Fruit fly (Drosophila melanogaster) whole organism, embryonic: ENCODE results near the gene CG33643.
A peak's percentile ranks its signal among the peaks of the same experiment; 100 is the strongest.

Source experiments
- Abd-B ChIP-seq: fragments of 200-800 bp; sonication (Bioruptor generic); optimal IDR thresholded peaks from 2 replicates; lab custom pipeline; 2018; ENCODE audit warnings: missing biosample characterization, mild to moderate bottlenecking, missing genetic modification characterization, moderate library complexity
- Aef1 ChIP-seq: fragments of 200-800 bp; sonication (Bioruptor generic); IDR thresholded peaks from 3 replicates; pipeline ENCODE4 v1.3.6; 2022; ENCODE audit warnings: missing biosample characterization, missing genetic modification characterization
- CG10209 ChIP-seq: fragments of 200-800 bp; sonication (Bioruptor generic); optimal IDR thresholded peaks from 3 replicates; lab custom pipeline; 2017; ENCODE audit warnings: missing biosample characterization, mild to moderate bottlenecking, missing genetic modification characterization, missing genetic modification reagents
- CG10654 ChIP-seq: fragments of 200-800 bp; sonication (Bioruptor generic); optimal IDR thresholded peaks from 2 replicates; lab custom pipeline; 2016; ENCODE audit warnings: missing biosample characterization, missing genetic modification characterization
- CG11695 ChIP-seq: fragments of 200-800 bp; sonication (Bioruptor generic); IDR thresholded peaks from 3 replicates; pipeline ENCODE4 v1.3.6; 2022; ENCODE audit warnings: missing biosample characterization, missing genetic modification characterization
- CG12236 ChIP-seq: fragments of 200-800 bp; sonication (Bioruptor generic); optimal IDR thresholded peaks from 2 replicates; lab custom pipeline; 2016; ENCODE audit warnings: missing biosample characterization, missing genetic modification characterization
- CG12299 ChIP-seq: fragments of 200-800 bp; sonication (Bioruptor generic); optimal IDR thresholded peaks from 2 replicates; lab custom pipeline; 2018; ENCODE audit warnings: missing biosample characterization, mild to moderate bottlenecking, missing genetic modification characterization
- CG13624 ChIP-seq: fragments of 200-800 bp; sonication (Bioruptor generic); optimal IDR thresholded peaks from 2 replicates; lab custom pipeline; 2016; ENCODE audit warnings: missing biosample characterization, missing genetic modification characterization
- CG13894 ChIP-seq: fragments of 200-800 bp; sonication (Bioruptor generic); optimal IDR thresholded peaks from 3 replicates; lab custom pipeline; 2018; ENCODE audit warnings: missing biosample characterization, mild to moderate bottlenecking, missing genetic modification characterization, moderate library complexity
- CG15601 ChIP-seq: fragments of 200-800 bp; sonication (Bioruptor generic); optimal IDR thresholded peaks from 3 replicates; lab custom pipeline; 2019; ENCODE audit warnings: missing biosample characterization, mild to moderate bottlenecking, missing genetic modification characterization, moderate library complexity
- CG31365 ChIP-seq: fragments of 200-800 bp; sonication (Bioruptor generic); optimal IDR thresholded peaks from 2 replicates; lab custom pipeline; 2018; ENCODE audit warnings: missing biosample characterization, mild to moderate bottlenecking, missing genetic modification characterization
- CG4404 ChIP-seq: fragments of 200-800 bp; sonication (Bioruptor generic); IDR thresholded peaks from 2 replicates; pipeline ENCODE4 v1.3.6; 2022; ENCODE audit warnings: missing biosample characterization, missing genetic modification characterization
- CG4617 ChIP-seq: fragments of 200-800 bp; sonication (Bioruptor generic); optimal IDR thresholded peaks from 3 replicates; lab custom pipeline; 2016; ENCODE audit warnings: missing biosample characterization, missing genetic modification characterization, borderline replicate concordance
- CG6175 ChIP-seq: fragments of 200-800 bp; sonication (Bioruptor generic); IDR thresholded peaks from 3 replicates; pipeline ENCODE4 v1.3.6; 2022; ENCODE audit warnings: missing biosample characterization, missing genetic modification characterization
- CG7786 ChIP-seq: fragments of 200-800 bp; sonication (Bioruptor generic); optimal IDR thresholded peaks from 2 replicates; lab custom pipeline; 2016; ENCODE audit warnings: missing biosample characterization, missing genetic modification characterization
- CG9727 ChIP-seq: fragments of 200-800 bp; sonication (Bioruptor generic); optimal IDR thresholded peaks from 3 replicates; lab custom pipeline; 2017; ENCODE audit warnings: missing biosample characterization, mild to moderate bottlenecking, missing genetic modification characterization
- CHES-1-like ChIP-seq: fragments of 200-800 bp; sonication (Bioruptor generic); optimal IDR thresholded peaks from 2 replicates; lab custom pipeline; 2016; ENCODE audit warnings: missing biosample characterization, missing genetic modification characterization
- Chrac-16 ChIP-seq: fragments of 200-800 bp; sonication (Bioruptor generic); optimal IDR thresholded peaks from 3 replicates; lab custom pipeline; 2016; ENCODE audit warnings: missing biosample characterization, missing genetic modification characterization
- Doc3 ChIP-seq: fragments of 200-800 bp; sonication (Bioruptor generic); IDR thresholded peaks from 3 replicates; pipeline ENCODE4 v1.3.6; 2022; ENCODE audit warnings: missing biosample characterization, missing genetic modification characterization; ENCODE audit not compliant: partially characterized antibody
- E2f2 ChIP-seq: fragments of 200-800 bp; sonication (Bioruptor generic); IDR thresholded peaks from 2 replicates; pipeline ENCODE4 v1.3.6; 2022; ENCODE audit warnings: missing biosample characterization, missing genetic modification characterization
- Fer3 ChIP-seq: fragments of 200-800 bp; sonication (Bioruptor generic); optimal IDR thresholded peaks from 2 replicates; lab custom pipeline; 2018; ENCODE audit warnings: missing biosample characterization, mild to moderate bottlenecking, missing genetic modification characterization, moderate library complexity
- H2.0 ChIP-seq: fragments of 200-800 bp; sonication (Bioruptor generic); IDR thresholded peaks from 2 replicates; pipeline ENCODE4 v1.3.6; 2022; ENCODE audit warnings: missing biosample characterization, missing genetic modification characterization
- Max ChIP-seq: fragments of 200-800 bp; sonication (Bioruptor generic); optimal IDR thresholded peaks from 2 replicates; lab custom pipeline; 2016; ENCODE audit warnings: missing biosample characterization, mild to moderate bottlenecking, missing genetic modification characterization
- PHDP ChIP-seq: fragments of 200-800 bp; sonication (Bioruptor generic); optimal IDR thresholded peaks from 3 replicates; lab custom pipeline; 2018; ENCODE audit warnings: missing biosample characterization, mild to moderate bottlenecking, missing genetic modification characterization, moderate library complexity
- Pdp1 ChIP-seq, 2 experiments: fragments of 200-800 bp; sonication (Bioruptor generic); optimal IDR thresholded peaks; 3 replicates each; lab custom pipeline; 2016; ENCODE audit warnings: missing biosample characterization in 2 of 2, missing genetic modification characterization in 2 of 2, mild to moderate bottlenecking in 1 of 2, moderate library complexity in 1 of 2
- Usf ChIP-seq: fragments of 200-800 bp; sonication (Bioruptor generic); optimal IDR thresholded peaks from 2 replicates; lab custom pipeline; 2017; ENCODE audit warnings: missing genotype, missing biosample characterization, missing genetic modification characterization
- ase ChIP-seq: fragments of 200-800 bp; sonication (Bioruptor generic); IDR thresholded peaks from 3 replicates; pipeline ENCODE4 v1.3.6; 2022; ENCODE audit warnings: missing biosample characterization, missing genetic modification characterization
- btn ChIP-seq: fragments of 200-800 bp; sonication (Bioruptor generic); optimal IDR thresholded peaks from 2 replicates; lab custom pipeline; 2016; ENCODE audit warnings: missing biosample characterization, missing genetic modification characterization
- crol ChIP-seq: fragments of 200-800 bp; sonication (Bioruptor generic); IDR thresholded peaks from 2 replicates; pipeline ENCODE4 v1.3.6; 2022; ENCODE audit warnings: missing biosample characterization, missing genetic modification characterization
- dm ChIP-seq: fragments of 200-800 bp; sonication (Bioruptor generic); optimal IDR thresholded peaks from 3 replicates; lab custom pipeline; 2016; ENCODE audit warnings: missing biosample characterization, missing genetic modification characterization
- eve ChIP-seq, 2 experiments: fragments of >200 bp; optimal IDR thresholded peaks; 2 replicates each; lab custom pipeline; 2017; ENCODE audit warnings: missing biosample characterization in 2 of 2, missing genetic modification characterization in 2 of 2
- fu2 ChIP-seq: fragments of 200-800 bp; sonication (Bioruptor generic); optimal IDR thresholded peaks from 2 replicates; lab custom pipeline; 2016; ENCODE audit warnings: missing biosample characterization, missing genetic modification characterization
- gsb ChIP-seq: fragments of 200-800 bp; sonication (Bioruptor generic); IDR thresholded peaks from 2 replicates; pipeline ENCODE4 v1.3.6; 2022; ENCODE audit warnings: missing biosample characterization, missing genetic modification characterization
- hbn ChIP-seq: fragments of 200-800 bp; sonication (Bioruptor generic); IDR thresholded peaks from 2 replicates; pipeline ENCODE4 v1.3.6; 2022; ENCODE audit warnings: missing biosample characterization, missing genetic modification characterization; ENCODE audit not compliant: partially characterized antibody
- her ChIP-seq: fragments of 200-800 bp; sonication (Bioruptor generic); optimal IDR thresholded peaks from 2 replicates; lab custom pipeline; 2016; ENCODE audit warnings: missing biosample characterization, missing genetic modification characterization
- klu ChIP-seq: fragments of 200-800 bp; sonication (Bioruptor generic); IDR thresholded peaks from 2 replicates; pipeline ENCODE4 v1.3.6; 2022; ENCODE audit warnings: missing biosample characterization, missing genetic modification characterization
- nau ChIP-seq: fragments of 200-800 bp; sonication (Bioruptor generic); optimal IDR thresholded peaks from 3 replicates; lab custom pipeline; 2017; ENCODE audit warnings: missing biosample characterization, mild to moderate bottlenecking, missing genetic modification characterization, missing genetic modification reagents
- otp ChIP-seq: fragments of 200-800 bp; sonication (Bioruptor generic); IDR thresholded peaks from 3 replicates; pipeline ENCODE4, ENCODE4 v1.3.6; 2022; ENCODE audit warnings: missing biosample characterization, missing genetic modification characterization
- pan ChIP-seq, 4 experiments: fragments of >200 bp in 3 of 4; fragments of 200-800 bp in 1 of 4; sonication (Bioruptor generic) in 1 of 4; optimal IDR thresholded peaks in 3 of 4; IDR thresholded peaks in 1 of 4; 2 replicates each; pipeline versions ENCODE4 v1.3.6 to Lab custom; 2017 to 2022; ENCODE audit warnings: missing biosample characterization in 2 of 4, missing genetic modification characterization in 2 of 4, mixed read lengths in 1 of 4
- pfk ChIP-seq: fragments of 200-800 bp; sonication (Bioruptor generic); optimal IDR thresholded peaks from 2 replicates; lab custom pipeline; 2018; ENCODE audit warnings: missing biosample characterization, mild to moderate bottlenecking, missing genetic modification characterization, moderate library complexity
- run ChIP-seq: fragments of 200-800 bp; sonication (Bioruptor generic); optimal IDR thresholded peaks from 3 replicates; lab custom pipeline; 2018; ENCODE audit warnings: missing biosample characterization, mild to moderate bottlenecking, missing genetic modification characterization
- sens ChIP-seq: fragments of 200-800 bp; sonication (Bioruptor generic); peaks from one replicate; lab custom pipeline; 2016; ENCODE audit warnings: missing biosample characterization, missing genetic modification characterization
- sr ChIP-seq: fragments of 200-800 bp; sonication (Bioruptor generic); IDR thresholded peaks from 3 replicates; pipeline ENCODE4 v1.3.6; 2022; ENCODE audit warnings: missing biosample characterization, missing genetic modification characterization
- sug ChIP-seq: fragments of 200-800 bp; optimal IDR thresholded peaks from 2 replicates; lab custom pipeline; 2019; ENCODE audit warnings: missing biosample characterization, mild to moderate bottlenecking, missing genetic modification characterization, moderate library complexity
- tll ChIP-seq, 2 experiments: fragments of 200-800 bp in 1 of 2; fragments of >200 bp in 1 of 2; sonication (Bioruptor generic) in 1 of 2; optimal IDR thresholded peaks; 2 replicates each; lab custom pipeline; 2017 to 2019; ENCODE audit warnings: missing biosample characterization in 2 of 2, missing genetic modification characterization in 2 of 2, mild to moderate bottlenecking in 1 of 2, moderate library complexity in 1 of 2
- twi ChIP-seq: fragments of 200-800 bp; optimal IDR thresholded peaks from 2 replicates; lab custom pipeline; 2019; ENCODE audit warnings: missing biosample characterization, mild to moderate bottlenecking, missing genetic modification characterization, moderate library complexity
- vvl ChIP-seq: fragments of 200-800 bp; sonication (Bioruptor generic); IDR thresholded peaks from 2 replicates; pipeline ENCODE4 v1.3.6; 2022; ENCODE audit warnings: missing biosample characterization, missing genetic modification characterization

Gene CG33643

dm6 chr2L:13555397-13555796 is 24.5 kb downstream of the CG33643 start (continued):
- TF ChIP-seq Fer3 (tag; lab: Kevin White, UChicago) (no peak), CG10209 (GFP tag; lab: Kevin White, UChicago) (no peak), CG7786 (GFP tag; lab: Kevin White, UChicago) (no peak), nau (GFP tag; lab: Kevin White, UChicago) (no peak), CG31365 (tag; lab: Kevin White, UChicago) (no peak), btn (GFP tag; lab: Kevin White, UChicago) (no peak), Doc3 (GFP tag; lab: Robert Waterston, UW) (no peak), CG4617 (GFP tag; lab: Kevin White, UChicago) (no peak), dm (GFP tag; lab: Kevin White, UChicago) (no peak), gsb (no peak), her (GFP tag; lab: Kevin White, UChicago) (no peak), pfk (GFP tag; lab: Kevin White, UChicago) (no peak), CG11695 (GFP tag; lab: Robert Waterston, UW) (0 out of 3 replicates have a peak, but pooled peaks have one; percentile 10), PHDP (no peak), pan (optimal IDR thresholded peaks at IDR 0.05; lab: Kevin White, UChicago) (no peak), pan (GFP tag; optimal IDR thresholded peaks at IDR 0.05 in 1 of 2, IDR thresholded peaks at IDR 0.05 in 1 of 2) (no peak), crol (peak; percentile 75)

dm6 chr2L:13568938-13569337 is 38.1 kb downstream of the CG33643 start:
- TF ChIP-seq CG6175 (no peak), CHES-1-like (GFP tag; lab: Kevin White, UChicago) (no peak), CG13894 (tag; lab: Kevin White, UChicago) (no peak), CG13624 (no peak), hbn (GFP tag; lab: Robert Waterston, UW) (no peak), run (tag; lab: Kevin White, UChicago) (no peak), CG12236 (GFP tag; lab: Kevin White, UChicago) (no peak), otp (GFP tag; lab: Robert Waterston, UW) (no peak), Pdp1 (GFP tag; optimal IDR thresholded peaks at IDR 0.05; lab: Kevin White, UChicago) (no peak), sr (GFP tag; lab: Robert Waterston, UW) (no peak), Aef1 (GFP tag; lab: Robert Waterston, UW) (no peak)

dm6 chr2L:13570016-13570415 is 39.1 kb downstream of the CG33643 start:
- TF ChIP-seq tll (GFP tag; optimal IDR thresholded peaks at IDR 0.05; lab: Kevin White, UChicago) (no peak), klu (GFP tag; lab: Robert Waterston, UW) (no peak), Max (GFP tag; lab: Kevin White, UChicago) (no peak), CG4404 (no peak), Abd-B (GFP tag; lab: Kevin White, UChicago) (no peak), sug (tag; lab: Kevin White, UChicago) (no peak), Chrac-16 (no peak), sens (GFP tag; lab: Kevin White, UChicago) (peak; percentile 56), vvl (no peak), CG12299 (tag; lab: Kevin White, UChicago) (no peak), E2f2 (GFP tag; lab: Robert Waterston, UW) (no peak), CG10654 (no peak), twi (peak; percentile 90), Usf (GFP tag; lab: Kevin White, UChicago) (no peak), H2.0 (GFP tag; lab: Robert Waterston, UW) (no peak), CG9727 (GFP tag; lab: Kevin White, UChicago) (no peak), ase (GFP tag; lab: Robert Waterston, UW) (no peak), btn (GFP tag; lab: Kevin White, UChicago) (no peak), eve (GFP tag; optimal IDR thresholded peaks at IDR 0.05; lab: Kevin White, UChicago) (peak in 1 of 2 experiments; percentile 32), CG15601 (tag; lab: Kevin White, UChicago) (peak; percentile 75), fu2 (no peak)
